Worm (Caenorhabditis elegans) whole organism, mixed stage, embryonic: Measurements from ENCODE around the gene K04C2.5.

Source experiments
- M03D4.4 ChIP-seq: sonication (generic microtip); optimal IDR thresholded peaks from 2 replicates; lab custom pipeline; 2017; ENCODE audit warnings: mild to moderate bottlenecking, missing genetic modification characterization, missing compliant biosample characterization
- bed-3 ChIP-seq: fragments of 200-800 bp; sonication (Bioruptor generic); optimal IDR thresholded peaks from 3 replicates; lab custom pipeline; 2018; ENCODE audit warnings: mild to moderate bottlenecking, missing genetic modification characterization, moderate library complexity, missing compliant biosample characterization
- blmp-1 ChIP-seq: fragments of 150-350 bp; optimal IDR thresholded peaks from 2 replicates; lab custom pipeline; 2014; ENCODE audit warnings: missing biosample characterization, missing genetic modification characterization
- ceh-39 ChIP-seq: fragments of 150-350 bp; optimal IDR thresholded peaks from 2 replicates; lab custom pipeline; 2014; ENCODE audit warnings: missing biosample characterization, missing genetic modification characterization
- ceh-43 ChIP-seq: fragments of 200-800 bp; sonication (Bioruptor generic); optimal IDR thresholded peaks from 2 replicates; lab custom pipeline; 2018; ENCODE audit warnings: mild to moderate bottlenecking, missing genetic modification characterization, moderate library complexity, missing compliant biosample characterization
- ceh-83 ChIP-seq: fragments of 200-800 bp; sonication (Bioruptor generic); optimal IDR thresholded peaks from 2 replicates; lab custom pipeline; 2018; ENCODE audit warnings: mild to moderate bottlenecking, missing genetic modification characterization, missing compliant biosample characterization
- ces-1 ChIP-seq: fragments of 150-350 bp; optimal IDR thresholded peaks from 2 replicates; lab custom pipeline; 2014; ENCODE audit warnings: missing biosample characterization, missing genetic modification reagents, missing genetic modification characterization
- cnd-1 ChIP-seq: fragments of 200-800 bp; sonication (Bioruptor generic); optimal IDR thresholded peaks from 2 replicates; lab custom pipeline; 2018; ENCODE audit warnings: mild to moderate bottlenecking, missing genetic modification characterization, missing compliant biosample characterization
- drap-1 ChIP-seq: fragments of 200-800 bp; sonication (Bioruptor generic); optimal IDR thresholded peaks from 3 replicates; lab custom pipeline; 2018; ENCODE audit warnings: mild to moderate bottlenecking, missing genetic modification characterization, missing compliant biosample characterization
- elt-1 ChIP-seq: sonication (generic microtip); optimal IDR thresholded peaks from 2 replicates; lab custom pipeline; 2017; ENCODE audit warnings: missing genetic modification characterization, mild to moderate bottlenecking, missing compliant biosample characterization, antibody characterized with exemption, moderate library complexity, borderline replicate concordance; ENCODE audit not compliant: insufficient read depth
- flh-1 ChIP-seq: fragments of 200-800 bp; sonication (Bioruptor generic); optimal IDR thresholded peaks from 2 replicates; lab custom pipeline; 2018; ENCODE audit warnings: mild to moderate bottlenecking, missing genetic modification characterization, moderate library complexity, missing compliant biosample characterization
- ham-2 ChIP-seq: fragments of 200-800 bp; sonication (Bioruptor generic); optimal IDR thresholded peaks from 2 replicates; lab custom pipeline; 2018; ENCODE audit warnings: mild to moderate bottlenecking, missing genetic modification characterization, missing compliant biosample characterization
- hlh-1 ChIP-seq: fragments of 150-350 bp; optimal IDR thresholded peaks from 2 replicates; lab custom pipeline; 2014; ENCODE audit warnings: missing biosample characterization, missing genetic modification reagents, missing genetic modification characterization
- lin-32 ChIP-seq: fragments of 200-800 bp; sonication (Bioruptor generic); optimal IDR thresholded peaks from 2 replicates; lab custom pipeline; 2018; ENCODE audit warnings: mild to moderate bottlenecking, missing genetic modification characterization, missing compliant biosample characterization
- lsy-2 ChIP-seq: fragments of 150-350 bp; optimal IDR thresholded peaks from 2 replicates; lab custom pipeline; 2014; ENCODE audit warnings: missing biosample characterization, missing genetic modification characterization
- mab-5 ChIP-seq: fragments of 150-350 bp; optimal IDR thresholded peaks from 2 replicates; lab custom pipeline; 2014; ENCODE audit warnings: missing biosample characterization, missing genetic modification characterization
- mls-2 ChIP-seq: sonication (generic microtip); optimal IDR thresholded peaks from 2 replicates; lab custom pipeline; 2016; ENCODE audit warnings: mild to moderate bottlenecking, missing genetic modification characterization, moderate library complexity, missing compliant biosample characterization
- nhr-12 ChIP-seq: fragments of 150-350 bp; optimal IDR thresholded peaks from 2 replicates; lab custom pipeline; 2014; ENCODE audit warnings: missing biosample characterization, missing genetic modification characterization
- nhr-2 ChIP-seq: fragments of 150-350 bp; optimal IDR thresholded peaks from 2 replicates; lab custom pipeline; 2014; ENCODE audit warnings: missing biosample characterization, missing genetic modification characterization
- nhr-237 ChIP-seq: fragments of 150-350 bp; optimal IDR thresholded peaks from 2 replicates; lab custom pipeline; 2014; ENCODE audit warnings: missing biosample characterization, missing genetic modification characterization
- nhr-28 ChIP-seq: fragments of 150-350 bp; optimal IDR thresholded peaks from 2 replicates; lab custom pipeline; 2014; ENCODE audit warnings: missing biosample characterization, missing genetic modification characterization
- nhr-76 ChIP-seq: sonication (generic microtip); optimal IDR thresholded peaks from 2 replicates; lab custom pipeline; 2017; ENCODE audit warnings: missing biosample characterization, missing genetic modification characterization
- pha-4 ChIP-seq: fragments of 150-350 bp; optimal IDR thresholded peaks from 2 replicates; lab custom pipeline; 2018; ENCODE audit warnings: missing biosample characterization, missing genetic modification reagents, missing genetic modification characterization
- sem-2 ChIP-seq: fragments of 200-800 bp; sonication (Bioruptor generic); optimal IDR thresholded peaks from 2 replicates; lab custom pipeline; 2018; ENCODE audit warnings: mild to moderate bottlenecking, missing genetic modification characterization, missing compliant biosample characterization
- sptf-1 ChIP-seq: sonication (generic microtip); optimal IDR thresholded peaks from 2 replicates; lab custom pipeline; 2017; ENCODE audit warnings: mild to moderate bottlenecking, missing genetic modification characterization, moderate library complexity, missing compliant biosample characterization
- tbx-8 ChIP-seq: fragments of 200-800 bp; sonication (Bioruptor generic); optimal IDR thresholded peaks from 2 replicates; lab custom pipeline; 2018; ENCODE audit warnings: mild to moderate bottlenecking, missing genetic modification characterization, moderate library complexity, missing compliant biosample characterization
- unc-120 ChIP-seq: sonication (generic microtip); optimal IDR thresholded peaks from 2 replicates; lab custom pipeline; 2017; ENCODE audit warnings: missing genetic modification characterization, missing compliant biosample characterization; ENCODE audit not compliant: poor library complexity, severe bottlenecking
- unc-39 ChIP-seq: fragments of 150-350 bp; optimal IDR thresholded peaks from 2 replicates; lab custom pipeline; 2014; ENCODE audit warnings: missing biosample characterization, missing genetic modification characterization
- zip-8 ChIP-seq: fragments of 150-350 bp; optimal IDR thresholded peaks from 2 replicates; lab custom pipeline; 2014; ENCODE audit warnings: missing biosample characterization, missing genetic modification characterization
- ztf-11 ChIP-seq: fragments of 150-350 bp; optimal IDR thresholded peaks from 2 replicates; lab custom pipeline; 2014; ENCODE audit warnings: missing biosample characterization, missing genetic modification characterization

K04C2.5 gene

ce11 chrIII:6891560-6891959, at the start of gene K04C2.5:
TSS of gene K04C2.5 (minus strand) at chrIII:6891660.
- TF ChIP-seq ceh-43 (GFP tag; lab: Kevin White, UChicago) (no peak), mab-5 (tag; lab: Kevin White, UChicago) (no peak), M03D4.4 (tag; lab: Kevin White, UChicago) (no peak), sem-2 (no peak), tbx-8 (GFP tag; lab: Kevin White, UChicago) (no peak), cnd-1 (tag; lab: Kevin White, UChicago) (no peak), mls-2 (tag; lab: Kevin White, UChicago) (no peak)

ce11 chrIII:6939523-6939922, 48.1 kb upstream of the K04C2.5 start, which contains the start of gene F57B9.3:
TSS of gene F57B9.3 (plus strand) at chrIII:6939823.
- TF ChIP-seq nhr-28 (tag; lab: Kevin White, UChicago) = no peak
- no peak for TF ChIP-seq flh-1
- no peak for TF ChIP-seq nhr-237 (tag; lab: Kevin White, UChicago)
- no peak for TF ChIP-seq lsy-2 (tag; lab: Kevin White, UChicago)
- no peak for TF ChIP-seq blmp-1 (tag; lab: Kevin White, UChicago)
- TF ChIP-seq ham-2 = no peak
- TF ChIP-seq drap-1 (GFP tag; lab: Kevin White, UChicago) = no peak
- TF ChIP-seq ceh-83 (GFP tag; lab: Kevin White, UChicago) = no peak
- no peak for TF ChIP-seq pha-4
- TF ChIP-seq ztf-11 (tag; lab: Kevin White, UChicago) = no peak
- TF ChIP-seq ces-1 = no peak
- no peak for TF ChIP-seq nhr-12
- no peak for TF ChIP-seq nhr-2
- no peak for TF ChIP-seq unc-39 (tag; lab: Kevin White, UChicago)
- no peak for TF ChIP-seq ceh-39 (tag; lab: Kevin White, UChicago)

- TF ChIP-seq ces-1 (no peak), pha-4 (no peak), lin-32 (no peak), lsy-2 (tag; lab: Kevin White, UChicago) (no peak), sem-2 (no peak), elt-1 (no peak), ceh-39 (tag; lab: Kevin White, UChicago) (no peak), ham-2 (no peak), unc-120 (tag; lab: Kevin White, UChicago) (no peak), nhr-237 (tag; lab: Kevin White, UChicago) (no peak), bed-3 (GFP tag; lab: Kevin White, UChicago) (no peak), hlh-1 (no peak), zip-8 (tag; lab: Kevin White, UChicago) (no peak), mab-5 (tag; lab: Kevin White, UChicago) (no peak), nhr-76 (tag; lab: Kevin White, UChicago) (no peak), unc-39 (tag; lab: Kevin White, UChicago) (no peak), cnd-1 (tag; lab: Kevin White, UChicago) (no peak)
Measured at ce11 chrIII:6935269-6936017, 44.0 kb upstream of the K04C2.5 start, which contains the start of the genes F57B9.8 and coq-2. TSS of gene F57B9.8 (minus strand) at chrIII:6935319. TSS of gene coq-2 (plus strand) at chrIII:6935967.

- TF ChIP-seq flh-1 (no peak), ceh-83 (GFP tag; lab: Kevin White, UChicago) (no peak), unc-120 (tag; lab: Kevin White, UChicago) (no peak), ceh-43 (GFP tag; lab: Kevin White, UChicago) (no peak)
- TF ChIP-seq, all 35 proteins: peak for 0
Measured at ce11 chrIII:6931896-6932295, 40.4 kb upstream of the K04C2.5 start, which contains the start of gene byn-1. TSS of gene byn-1 (plus strand) at chrIII:6932001.

- TF ChIP-seq drap-1 (GFP tag; lab: Kevin White, UChicago) = no peak
- TF ChIP-seq lsy-2 (tag; lab: Kevin White, UChicago) = peak; percentile 52
- no peak for TF ChIP-seq sptf-1
- peak; percentile 28 for TF ChIP-seq nhr-237 (tag; lab: Kevin White, UChicago)
- TF ChIP-seq, all 35 proteins: peak for 2
Measured at ce11 chrIII:6929558-6930167, 38.2 kb upstream of the K04C2.5 start, which contains the start of gene inf-1. TSS of gene inf-1 (plus strand) at chrIII:6930134.
